Worm (Caenorhabditis elegans): ENCODE results near the gene W02D7.5.

DNA sequence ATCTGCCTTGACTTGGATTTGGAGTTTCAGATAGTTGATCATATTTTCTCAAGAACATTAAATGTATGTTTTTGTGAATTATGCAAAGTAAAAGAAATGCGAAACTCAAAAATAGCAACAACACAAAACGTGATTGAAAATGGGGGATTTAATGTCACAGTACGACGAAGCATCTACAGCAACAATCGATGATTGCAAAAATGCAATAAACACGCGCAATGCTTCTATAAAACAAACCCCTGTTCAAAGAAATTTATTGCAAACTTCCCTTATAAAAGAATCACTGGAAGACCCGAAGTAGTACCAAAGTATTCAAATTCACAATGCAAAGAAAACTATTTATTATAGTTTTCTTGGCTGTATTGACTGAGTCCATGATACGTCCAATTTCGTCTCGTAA lies 19.1 kb upstream of the W02D7.5 start, which contains the start of gene clec-219:
- no peak for TF ChIP-seq unc-62 (GFP tag; optimal IDR thresholded peaks at IDR 0.05)
- no peak for TF ChIP-seq nhr-12 (tag; optimal IDR thresholded peaks at IDR 0.05)
- TF ChIP-seq drap-1 (GFP tag; optimal IDR thresholded peaks at IDR 0.05): no peak
